Worm (Caenorhabditis elegans): ENCODE results near the gene R05G6.3.

Gene R05G6.3

DNA sequence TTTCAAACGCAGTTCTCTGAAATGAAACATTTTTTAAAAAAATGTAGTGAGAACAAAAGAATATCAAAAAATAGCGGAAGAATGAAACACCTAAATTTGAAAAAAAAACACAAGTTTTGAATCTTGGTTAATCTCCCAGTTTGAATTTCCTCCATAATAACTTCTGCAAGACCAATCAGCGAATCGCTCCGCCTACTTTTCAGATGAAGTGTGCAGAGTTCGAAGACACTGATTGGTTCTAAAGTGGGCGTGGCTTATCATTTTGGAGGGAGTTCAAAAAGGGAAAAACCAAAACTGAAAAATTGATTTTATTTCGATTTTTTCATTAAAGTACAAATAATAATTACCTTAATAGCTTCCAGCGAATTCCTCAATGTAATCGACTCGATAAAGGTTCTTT is 5.5 kb upstream of the R05G6.3 start:
- TF ChIP-seq pha-2 (tag; optimal IDR thresholded peaks at IDR 0.05) (no peak), nfya-1 (tag; optimal IDR thresholded peaks at IDR 0.05) (peak; percentile 72)

DNA sequence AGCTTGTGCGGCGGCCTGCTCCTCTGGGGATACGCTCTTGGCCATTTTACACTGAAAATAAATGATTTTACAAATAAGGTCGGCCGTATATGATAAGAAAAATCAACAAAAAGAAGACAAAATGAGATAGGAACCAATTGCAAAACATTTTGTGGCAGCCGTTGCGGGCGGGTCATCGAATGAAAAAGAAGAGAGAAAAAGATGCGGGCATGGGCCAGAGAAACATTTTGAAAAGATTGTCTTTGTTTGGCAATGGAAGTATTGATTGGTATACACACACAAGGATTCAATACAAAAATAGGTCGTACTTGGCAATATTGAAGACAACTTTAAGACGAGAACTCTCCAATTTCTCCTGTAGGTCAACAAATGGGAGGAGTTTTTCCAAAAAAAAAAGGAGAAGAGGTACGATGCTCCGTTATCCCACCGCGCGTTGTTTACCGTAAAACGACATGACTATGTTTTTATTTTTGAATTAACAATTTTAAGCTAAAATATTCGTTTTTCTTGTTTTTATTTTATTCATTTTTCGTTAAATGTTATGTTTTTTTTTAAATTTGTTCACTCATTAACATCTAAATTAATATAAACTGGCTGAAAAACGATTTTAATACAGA is 3.6 kb upstream of the R05G6.3 start, which contains the start of the genes plc-4 and R05G6.4:
TSS of gene plc-4 (minus strand) at position 51 of the 617 bp plus-strand sequence.
TSS of gene R05G6.4 (plus strand) at position 617 of the 617 bp plus-strand sequence.
- no peak for TF ChIP-seq che-1 (tag; optimal IDR thresholded peaks at IDR 0.05)
- no peak for TF ChIP-seq ceh-22 (tag; optimal IDR thresholded peaks at IDR 0.05)
- TF ChIP-seq ahr-1 (tag; optimal IDR thresholded peaks at IDR 0.05), result no peak
- TF ChIP-seq elt-2 (tag; optimal IDR thresholded peaks at IDR 0.05), result no peak
- no peak for TF ChIP-seq tbx-2 (tag; optimal IDR thresholded peaks at IDR 0.05)
- no peak for TF ChIP-seq ceh-19 (GFP tag; optimal IDR thresholded peaks at IDR 0.05)
- no peak for TF ChIP-seq pha-4 (tag; optimal IDR thresholded peaks at IDR 0.05)
- no peak for TF ChIP-seq pag-3 (tag; optimal IDR thresholded peaks at IDR 0.05; ENCODE audit: borderline replicate concordance)
- TF ChIP-seq ceh-2 (tag; optimal IDR thresholded peaks at IDR 0.05), result no peak

DNA sequence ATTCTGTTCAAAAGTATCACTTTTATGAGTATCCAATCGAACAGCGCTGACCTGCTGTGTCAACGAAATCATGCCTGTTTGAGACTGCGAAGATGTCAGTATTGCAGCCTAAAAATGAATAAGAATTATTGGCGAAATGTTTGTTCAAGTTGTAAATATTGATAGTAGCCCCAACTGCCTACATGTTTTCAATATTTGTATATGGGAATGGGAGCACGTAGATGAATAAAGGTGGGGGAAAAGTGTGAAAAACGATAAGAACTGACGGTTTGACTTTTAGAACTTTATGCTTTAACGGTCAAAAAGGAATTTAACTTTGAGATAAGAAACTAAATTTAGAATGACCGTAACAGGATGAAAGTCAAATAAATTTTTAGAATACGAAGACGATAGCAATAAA is 3.9 kb downstream of the R05G6.3 start:
- TF ChIP-seq fkh-6 (tag; optimal IDR thresholded peaks at IDR 0.05) (no peak), ets-4 (tag; optimal IDR thresholded peaks at IDR 0.05) (no peak), hlh-8 (tag; optimal IDR thresholded peaks at IDR 0.05) (no peak), sox-2 (GFP tag; IDR thresholded peaks at IDR 0.05) (no peak), lin-11 (tag; optimal IDR thresholded peaks at IDR 0.05) (no peak), hlh-13 (GFP tag; optimal IDR thresholded peaks at IDR 0.05) (no peak), sdc-2 (tag; optimal IDR thresholded peaks at IDR 0.05) (no peak), ceh-24 (tag; optimal IDR thresholded peaks at IDR 0.05) (no peak), tbx-2 (tag; optimal IDR thresholded peaks at IDR 0.05) (no peak), ceh-2 (tag; optimal IDR thresholded peaks at IDR 0.05) (no peak), fax-1 (tag; optimal IDR thresholded peaks at IDR 0.05) (no peak), F13H6.1 (tag; optimal IDR thresholded peaks at IDR 0.05) (no peak), sox-4 (tag; optimal IDR thresholded peaks at IDR 0.05) (no peak), hlh-6 (tag; optimal IDR thresholded peaks at IDR 0.05) (no peak), mec-3 (tag; optimal IDR thresholded peaks at IDR 0.05; ENCODE audit: borderline replicate concordance) (no peak)

DNA sequence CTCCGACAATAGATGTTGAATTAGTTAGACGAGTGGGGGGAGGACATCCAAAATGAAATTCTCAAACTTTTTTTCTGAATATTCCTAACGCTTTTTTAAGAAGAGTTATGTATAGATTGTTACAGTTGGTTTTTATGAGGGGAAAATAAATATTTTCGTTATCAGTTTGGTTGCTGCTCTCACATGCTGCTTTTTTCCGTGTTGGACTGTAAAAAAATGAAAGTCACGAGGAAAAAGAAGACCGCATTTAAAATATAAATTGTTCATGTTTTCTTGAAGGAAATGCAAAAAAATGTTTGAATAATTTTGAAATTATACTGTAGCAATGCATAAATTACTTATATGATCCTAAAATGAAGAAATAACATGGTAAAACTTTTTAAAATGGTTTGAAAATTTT is 4.5 kb downstream of the R05G6.3 start:
- TF ChIP-seq ceh-34 (tag; optimal IDR thresholded peaks at IDR 0.05) (no peak), rnt-1 (tag; optimal IDR thresholded peaks at IDR 0.05) (no peak), hlh-8 (tag; optimal IDR thresholded peaks at IDR 0.05) (no peak), unc-86 (tag; optimal IDR thresholded peaks at IDR 0.05) (no peak), ceh-22 (tag; optimal IDR thresholded peaks at IDR 0.05) (no peak), C08G9.2 (tag; optimal IDR thresholded peaks at IDR 0.05) (no peak), sox-2 (GFP tag; IDR thresholded peaks at IDR 0.05) (no peak), sox-4 (tag; optimal IDR thresholded peaks at IDR 0.05) (no peak), ceh-6 (GFP tag; optimal IDR thresholded peaks at IDR 0.05) (no peak), ceh-18 (tag; optimal IDR thresholded peaks at IDR 0.05) (no peak), fkh-10 (GFP tag; optimal IDR thresholded peaks at IDR 0.05) (no peak), che-1 (tag; optimal IDR thresholded peaks at IDR 0.05) (no peak), madf-2 (tag; optimal IDR thresholded peaks at IDR 0.05) (no peak)

DNA sequence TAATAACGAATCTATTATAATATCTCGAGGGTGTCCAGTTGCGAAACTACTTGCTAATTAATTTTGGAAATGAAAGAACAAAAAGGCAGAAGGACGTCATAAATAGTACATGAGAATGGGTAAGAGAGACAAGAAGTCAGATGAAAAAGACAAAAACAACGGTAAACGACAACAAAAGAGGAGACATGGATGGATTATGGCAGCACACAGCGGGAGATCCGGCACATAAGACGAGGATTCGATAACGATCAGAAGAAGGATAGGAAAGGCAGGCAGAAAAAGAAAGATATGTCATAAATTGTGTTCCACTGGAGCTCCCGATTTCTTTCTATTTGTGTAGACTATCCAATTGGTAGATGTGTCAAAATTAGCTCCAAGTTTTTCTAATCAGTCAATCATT is 5.2 kb downstream of the R05G6.3 start:
- TF ChIP-seq ref-2 (tag; optimal IDR thresholded peaks at IDR 0.05) (peak; percentile 58), sox-4 (tag; optimal IDR thresholded peaks at IDR 0.05) (no peak), pag-3 (tag; optimal IDR thresholded peaks at IDR 0.05; ENCODE audit: borderline replicate concordance) (no peak)

Data from whole organism, late embryonic.